Worm (Caenorhabditis elegans) whole organism, late embryonic: ENCODE data around the gene cux-7.

Source experiments
- C08G9.2 ChIP-seq: sonication (generic microtip); optimal IDR thresholded peaks from 2 replicates; lab custom pipeline; 2016; ENCODE audit warnings: mild to moderate bottlenecking, missing genetic modification characterization, moderate library complexity, missing compliant biosample characterization
- K02D7.2 ChIP-seq: sonication (generic microtip); optimal IDR thresholded peaks from 2 replicates; lab custom pipeline; 2017; ENCODE audit warnings: mild to moderate bottlenecking, missing genetic modification characterization, missing compliant biosample characterization
- Y22D7AL.16 ChIP-seq: sonication (generic microtip); optimal IDR thresholded peaks from 2 replicates; lab custom pipeline; 2016; ENCODE audit warnings: missing genetic modification characterization, missing compliant biosample characterization
- ahr-1 ChIP-seq: sonication (generic microtip); optimal IDR thresholded peaks from 2 replicates; lab custom pipeline; 2016; ENCODE audit warnings: missing genetic modification characterization, missing compliant biosample characterization
- ama-1 ChIP-seq: fragments of 150-350 bp; optimal IDR thresholded peaks from 2 replicates; lab custom pipeline; 2014
- ceh-18 ChIP-seq: sonication (generic microtip); optimal IDR thresholded peaks from 2 replicates; lab custom pipeline; 2016; ENCODE audit warnings: missing genetic modification characterization, missing compliant biosample characterization
- ceh-19 ChIP-seq: fragments of 200-800 bp; sonication (Bioruptor generic); optimal IDR thresholded peaks from 2 replicates; lab custom pipeline; 2018; ENCODE audit warnings: mild to moderate bottlenecking, missing genetic modification characterization, missing compliant biosample characterization
- ceh-2 ChIP-seq: sonication (generic microtip); optimal IDR thresholded peaks from 2 replicates; lab custom pipeline; 2016; ENCODE audit warnings: missing genotype, missing genetic modification characterization, missing compliant biosample characterization
- ceh-30 ChIP-seq: fragments of 150-350 bp; optimal IDR thresholded peaks from 2 replicates; lab custom pipeline; 2014; ENCODE audit warnings: missing biosample characterization, missing genetic modification characterization
- ceh-31 ChIP-seq: sonication (generic microtip); optimal IDR thresholded peaks from 2 replicates; lab custom pipeline; 2016; ENCODE audit warnings: missing genetic modification characterization, missing compliant biosample characterization
- ceh-34 ChIP-seq: sonication (generic microtip); optimal IDR thresholded peaks from 2 replicates; lab custom pipeline; 2016; ENCODE audit warnings: mild to moderate bottlenecking, missing genetic modification characterization, missing compliant biosample characterization
- ceh-45 ChIP-seq: fragments of 200-800 bp; sonication (Bioruptor generic); IDR thresholded peaks from 2 replicates; pipeline ENCODE4 v1.3.6; 2022; ENCODE audit warnings: missing genetic modification reagents, missing genetic modification characterization, missing compliant biosample characterization
- che-1 ChIP-seq: sonication (generic microtip); optimal IDR thresholded peaks from 2 replicates; lab custom pipeline; 2016; ENCODE audit warnings: mild to moderate bottlenecking, missing genetic modification characterization, missing compliant biosample characterization
- dmd-4 ChIP-seq: sonication (generic microtip); optimal IDR thresholded peaks from 2 replicates; lab custom pipeline; 2016; ENCODE audit warnings: borderline replicate concordance, missing genetic modification characterization, missing compliant biosample characterization
- elt-2 ChIP-seq: sonication (generic microtip); optimal IDR thresholded peaks from 2 replicates; lab custom pipeline; 2016; ENCODE audit warnings: missing genetic modification reagents, missing genetic modification characterization, missing compliant biosample characterization
- elt-4 ChIP-seq: sonication (generic microtip); optimal IDR thresholded peaks from 2 replicates; lab custom pipeline; 2016; ENCODE audit warnings: missing genetic modification characterization, missing compliant biosample characterization
- ets-4 ChIP-seq: sonication (generic microtip); optimal IDR thresholded peaks from 2 replicates; lab custom pipeline; 2016; ENCODE audit warnings: missing genetic modification characterization, missing compliant biosample characterization
- gmeb-2 ChIP-seq: sonication (generic microtip); optimal IDR thresholded peaks from 2 replicates; lab custom pipeline; 2016; ENCODE audit warnings: missing genetic modification characterization, inconsistent platforms, missing compliant biosample characterization
- hlh-15 ChIP-seq: sonication (generic microtip); optimal IDR thresholded peaks from 2 replicates; lab custom pipeline; 2016; ENCODE audit warnings: missing genetic modification characterization, missing compliant biosample characterization
- hlh-30 ChIP-seq: sonication (generic microtip); optimal IDR thresholded peaks from 2 replicates; lab custom pipeline; 2017; ENCODE audit warnings: antibody characterized with exemption, missing genetic modification characterization, missing compliant biosample characterization; ENCODE audit not compliant: insufficient read depth
- lin-11 ChIP-seq: fragments of 200-800 bp; sonication (Bioruptor generic); optimal IDR thresholded peaks from 2 replicates; lab custom pipeline; 2018; ENCODE audit warnings: mild to moderate bottlenecking, missing genetic modification characterization, missing compliant biosample characterization
- nfya-1 ChIP-seq: sonication (generic microtip); optimal IDR thresholded peaks from 2 replicates; lab custom pipeline; 2017; ENCODE audit warnings: missing genetic modification characterization, mild to moderate bottlenecking, missing compliant biosample characterization, antibody characterized with exemption, moderate library complexity
- nhr-11 ChIP-seq: fragments of 150-350 bp; optimal IDR thresholded peaks from 2 replicates; lab custom pipeline; 2014; ENCODE audit warnings: missing biosample characterization, missing genetic modification characterization
- npax-4 ChIP-seq: sonication (generic microtip); optimal IDR thresholded peaks from 2 replicates; lab custom pipeline; 2016; ENCODE audit warnings: missing genetic modification characterization, missing compliant biosample characterization
- odd-2 ChIP-seq: sonication (generic microtip); optimal IDR thresholded peaks from 2 replicates; lab custom pipeline; 2017; ENCODE audit warnings: antibody characterized with exemption, mild to moderate bottlenecking, missing genetic modification characterization, missing compliant biosample characterization
- pag-3 ChIP-seq: sonication (generic microtip); optimal IDR thresholded peaks from 2 replicates; lab custom pipeline; 2016; ENCODE audit warnings: missing compliant biosample characterization, missing genetic modification characterization, borderline replicate concordance
- pha-4 ChIP-seq: fragments of 150-350 bp; optimal IDR thresholded peaks from 2 replicates; lab custom pipeline; 2018; ENCODE audit warnings: missing biosample characterization, missing genetic modification reagents, missing genetic modification characterization
- ref-2 ChIP-seq: sonication (generic microtip); optimal IDR thresholded peaks from 2 replicates; lab custom pipeline; 2016; ENCODE audit warnings: missing genetic modification characterization, missing compliant biosample characterization
- rnt-1 ChIP-seq: sonication (generic microtip); optimal IDR thresholded peaks from 2 replicates; lab custom pipeline; 2016; ENCODE audit warnings: missing genetic modification characterization, missing compliant biosample characterization
- sdc-2 ChIP-seq: sonication (generic microtip); optimal IDR thresholded peaks from 2 replicates; lab custom pipeline; 2016; ENCODE audit warnings: missing genotype, missing genetic modification characterization, missing compliant biosample characterization
- sox-4 ChIP-seq: sonication (generic microtip); optimal IDR thresholded peaks from 2 replicates; lab custom pipeline; 2017; ENCODE audit warnings: mild to moderate bottlenecking, missing genetic modification characterization, inconsistent platforms, missing compliant biosample characterization
- syd-9 ChIP-seq: sonication (generic microtip); optimal IDR thresholded peaks from 2 replicates; lab custom pipeline; 2016; ENCODE audit warnings: mild to moderate bottlenecking, missing genetic modification characterization, moderate library complexity, missing compliant biosample characterization
- tbx-2 ChIP-seq: sonication (generic microtip); optimal IDR thresholded peaks from 2 replicates; lab custom pipeline; 2016; ENCODE audit warnings: missing genetic modification characterization, missing compliant biosample characterization
- unc-42 ChIP-seq: sonication (generic microtip); optimal IDR thresholded peaks from 2 replicates; lab custom pipeline; 2016; ENCODE audit warnings: missing genotype, missing genetic modification characterization, missing compliant biosample characterization
- unc-55 ChIP-seq: sonication (generic microtip); optimal IDR thresholded peaks from 2 replicates; lab custom pipeline; 2017; ENCODE audit warnings: missing biosample characterization, missing genetic modification reagents, missing genetic modification characterization
- zip-5 ChIP-seq: sonication (generic microtip); optimal IDR thresholded peaks from 2 replicates; lab custom pipeline; 2016; ENCODE audit warnings: missing genetic modification characterization, missing compliant biosample characterization

Gene cux-7

DNA sequence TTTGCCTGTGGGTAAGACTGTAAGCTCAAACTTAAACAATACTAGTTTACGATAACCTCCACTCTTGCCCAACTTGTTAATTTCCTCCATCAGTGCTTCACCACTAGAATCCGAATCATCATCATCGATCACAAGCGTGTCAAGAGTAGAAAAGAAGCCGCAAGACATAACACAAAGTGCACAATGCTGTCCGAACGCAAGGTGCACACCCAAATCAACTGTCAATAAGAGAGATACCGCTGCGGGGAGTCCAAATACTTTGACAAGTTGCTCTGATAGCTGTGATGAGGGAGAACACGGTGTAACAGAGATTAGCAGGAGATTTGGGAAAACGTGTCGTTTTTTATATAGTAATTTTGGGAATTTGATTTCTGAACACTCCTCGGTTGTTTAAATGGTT lies 10.7 kb upstream of the cux-7 start:
- TF ChIP-seq che-1 (tag; lab: Kevin White, UChicago) (no peak), nhr-11 (tag; lab: Kevin White, UChicago) (no peak), C08G9.2 (tag; lab: Kevin White, UChicago) (no peak), unc-55 (GFP tag; lab: Kevin White, UChicago) (peak; percentile 80), elt-4 (tag; lab: Kevin White, UChicago) (no peak), nfya-1 (tag; lab: Kevin White, UChicago) (no peak), K02D7.2 (tag; lab: Kevin White, UChicago) (no peak), unc-42 (tag; lab: Kevin White, UChicago) (no peak)

ce11 chrIII:7530830-7531229 lies 10.2 kb upstream of the cux-7 start:
- TF ChIP-seq ceh-30 (tag; lab: Kevin White, UChicago): no peak
- no peak for TF ChIP-seq elt-2 (tag; lab: Kevin White, UChicago)
- no peak for TF ChIP-seq zip-5 (tag; lab: Kevin White, UChicago)
- no peak for TF ChIP-seq hlh-15 (tag; lab: Kevin White, UChicago)
- no peak for TF ChIP-seq ceh-34 (tag; lab: Kevin White, UChicago)
- TF ChIP-seq nhr-11 (tag; lab: Kevin White, UChicago): no peak
- TF ChIP-seq ama-1 (lab: Kevin White, UChicago): no peak
- TF ChIP-seq gmeb-2 (tag; lab: Kevin White, UChicago): no peak
- TF ChIP-seq ceh-2 (tag; lab: Kevin White, UChicago): no peak
- no peak for TF ChIP-seq tbx-2 (tag; lab: Kevin White, UChicago)
- TF ChIP-seq pag-3 (tag; lab: Kevin White, UChicago): no peak
- TF ChIP-seq lin-11 (tag; lab: Kevin White, UChicago): no peak
- TF ChIP-seq sdc-2: no peak
- no peak for TF ChIP-seq ahr-1
- TF ChIP-seq hlh-30: no peak
- no peak for TF ChIP-seq unc-42 (tag; lab: Kevin White, UChicago)
- no peak for TF ChIP-seq ets-4 (tag; lab: Kevin White, UChicago)

ce11 chrIII:7530108-7530507 lies 9.5 kb upstream of the cux-7 start:
- peak; percentile 51 for TF ChIP-seq unc-55 (GFP tag; lab: Kevin White, UChicago)
- TF ChIP-seq syd-9 (tag; lab: Kevin White, UChicago): no peak

DNA sequence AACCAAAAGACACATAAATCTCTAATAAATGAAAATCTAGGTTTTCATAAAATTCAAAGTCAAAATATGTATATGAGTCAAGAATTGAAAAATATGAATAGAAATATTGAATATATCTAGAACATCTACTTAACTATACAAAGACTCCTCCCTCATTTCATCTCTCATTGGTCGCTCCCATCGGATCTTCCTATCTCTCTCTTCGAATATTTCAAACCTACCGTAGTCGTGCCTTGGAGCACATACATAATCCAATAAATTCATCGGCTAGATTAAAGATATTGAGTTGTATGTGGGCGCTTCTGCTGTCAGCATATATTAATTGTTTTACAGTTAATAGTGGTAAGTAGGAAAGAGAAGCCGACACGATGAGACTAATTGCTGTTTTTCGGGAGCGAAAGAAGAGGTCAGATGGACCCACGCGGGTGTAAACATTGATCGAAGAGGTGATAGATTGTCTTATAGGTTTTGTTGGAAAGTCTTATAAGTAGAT lies 6.4 kb upstream of the cux-7 start:
- TF ChIP-seq unc-55 (GFP tag; lab: Kevin White, UChicago): peak; percentile 51
- TF ChIP-seq nfya-1 (tag; lab: Kevin White, UChicago): peak; percentile 47
- TF ChIP-seq sox-4: no peak

- TF ChIP-seq unc-55 (GFP tag; lab: Kevin White, UChicago): no peak
- no peak for TF ChIP-seq elt-4 (tag; lab: Kevin White, UChicago)
- no peak for TF ChIP-seq npax-4 (tag; lab: Kevin White, UChicago)
- TF ChIP-seq ref-2 (tag; lab: Kevin White, UChicago): no peak
- no peak for TF ChIP-seq pha-4 (tag; lab: Kevin White, UChicago)
- TF ChIP-seq ceh-18 (tag; lab: Kevin White, UChicago): no peak
- TF ChIP-seq Y22D7AL.16: no peak
- TF ChIP-seq ceh-34 (tag; lab: Kevin White, UChicago): no peak
- TF ChIP-seq nhr-11 (tag; lab: Kevin White, UChicago): no peak
- TF ChIP-seq rnt-1 (tag; lab: Kevin White, UChicago): no peak
- no peak for TF ChIP-seq ceh-45 (GFP tag; lab: Robert Waterston, UW)
- no peak for TF ChIP-seq ceh-19 (GFP tag; lab: Kevin White, UChicago)
- no peak for TF ChIP-seq ceh-31 (tag; lab: Kevin White, UChicago)
- TF ChIP-seq dmd-4 (tag; lab: Kevin White, UChicago): no peak
- no peak for TF ChIP-seq lin-11 (tag; lab: Kevin White, UChicago)
- no peak for TF ChIP-seq odd-2 (tag; lab: Kevin White, UChicago)
Observed at ce11 chrIII:7524830-7525344, 4.2 kb upstream of the cux-7 start.
